Fruit fly (Drosophila melanogaster) whole organism, adult: ENCODE data around the gene kon.

Experiments
- CG11617 ChIP-seq: fragments of 200-800 bp; sonication (Bioruptor generic); optimal IDR thresholded peaks from 2 replicates; lab custom pipeline; 2017; ENCODE audit warnings: mild to moderate bottlenecking, missing biosample characterization, missing genetic modification reagents, missing genetic modification characterization
- CG12768 ChIP-seq: fragments of 200-800 bp; sonication (Bioruptor generic); optimal IDR thresholded peaks from 2 replicates; lab custom pipeline; 2017; ENCODE audit warnings: missing biosample characterization, missing genetic modification characterization, mild to moderate bottlenecking, moderate library complexity, missing genetic modification reagents
- CG14711 ChIP-seq: fragments of 200-800 bp; sonication (Bioruptor generic); optimal IDR thresholded peaks from 2 replicates; lab custom pipeline; 2018; ENCODE audit warnings: missing biosample characterization, mild to moderate bottlenecking, missing genetic modification characterization, moderate library complexity
- CG1620 ChIP-seq: fragments of 200-800 bp; sonication (Bioruptor generic); optimal IDR thresholded peaks from 2 replicates; lab custom pipeline; 2016; ENCODE audit warnings: missing biosample characterization, missing genetic modification characterization
- CG33017 ChIP-seq: fragments of 200-800 bp; sonication (Bioruptor generic); optimal IDR thresholded peaks from 2 replicates; lab custom pipeline; 2018; ENCODE audit warnings: missing biosample characterization, mild to moderate bottlenecking, missing genetic modification characterization, moderate library complexity
- CG5204 ChIP-seq: fragments of 200-800 bp; sonication (Bioruptor generic); optimal IDR thresholded peaks from 2 replicates; lab custom pipeline; 2016; ENCODE audit warnings: missing biosample characterization, missing genetic modification characterization
- CG7045 ChIP-seq: fragments of 200-800 bp; sonication (Bioruptor generic); optimal IDR thresholded peaks from 2 replicates; lab custom pipeline; 2017; ENCODE audit warnings: missing biosample characterization, mild to moderate bottlenecking, missing genetic modification characterization
- CG7101 ChIP-seq: fragments of 200-800 bp; sonication (Bioruptor generic); optimal IDR thresholded peaks from 2 replicates; lab custom pipeline; 2018; ENCODE audit warnings: missing biosample characterization, mild to moderate bottlenecking, missing genetic modification characterization, moderate library complexity
- Clk ChIP-seq: fragments of 200-800 bp; sonication (Bioruptor generic); optimal IDR thresholded peaks from 2 replicates; lab custom pipeline; 2017; ENCODE audit warnings: missing biosample characterization, missing genetic modification characterization
- Crg-1 ChIP-seq: fragments of 200-800 bp; sonication (Bioruptor generic); optimal IDR thresholded peaks from 2 replicates; lab custom pipeline; 2016; ENCODE audit warnings: missing biosample characterization, missing genetic modification characterization
- Hr96 ChIP-seq: fragments of 200-800 bp; sonication (Bioruptor generic); optimal IDR thresholded peaks from 2 replicates; lab custom pipeline; 2016; ENCODE audit warnings: missing biosample characterization, missing genetic modification characterization
- Mnt ChIP-seq: fragments of 200-800 bp; sonication (Bioruptor generic); optimal IDR thresholded peaks from 2 replicates; lab custom pipeline; 2016; ENCODE audit warnings: missing biosample characterization, mild to moderate bottlenecking, missing genetic modification characterization
- bab1 ChIP-seq: fragments of 200-800 bp; sonication (Bioruptor generic); optimal IDR thresholded peaks from 3 replicates; lab custom pipeline; 2019; ENCODE audit warnings: missing biosample characterization, mild to moderate bottlenecking, missing genetic modification characterization, moderate library complexity
- cic ChIP-seq: fragments of 200-800 bp; sonication (Bioruptor generic); optimal IDR thresholded peaks from 2 replicates; lab custom pipeline; 2017; ENCODE audit warnings: missing biosample characterization, mild to moderate bottlenecking, missing genetic modification characterization, moderate library complexity
- cnc ChIP-seq, 2 experiments: fragments of >200 bp; optimal IDR thresholded peaks; 2 replicates each; lab custom pipeline; 2017
- kay ChIP-seq: fragments of 200-800 bp; sonication (Bioruptor generic); peaks from one replicate; lab custom pipeline; 2016; ENCODE audit warnings: missing biosample characterization, missing genetic modification characterization, borderline replicate concordance
- ovo ChIP-seq: fragments of 200-800 bp; sonication (Bioruptor generic); optimal IDR thresholded peaks from 2 replicates; lab custom pipeline; 2016; ENCODE audit warnings: missing biosample characterization, missing genetic modification characterization
- pad ChIP-seq: fragments of 200-800 bp; sonication (Bioruptor generic); optimal IDR thresholded peaks from 3 replicates; lab custom pipeline; 2017; ENCODE audit warnings: missing biosample characterization, missing genetic modification characterization, mild to moderate bottlenecking, moderate library complexity, missing genetic modification reagents
- tj ChIP-seq: fragments of 200-800 bp; sonication (Bioruptor generic); optimal IDR thresholded peaks from 3 replicates; lab custom pipeline; 2017; ENCODE audit warnings: missing biosample characterization, mild to moderate bottlenecking, missing genetic modification characterization, moderate library complexity
- toe ChIP-seq: fragments of 200-800 bp; sonication (Bioruptor generic); optimal IDR thresholded peaks from 2 replicates; lab custom pipeline; 2016; ENCODE audit warnings: missing biosample characterization, missing genetic modification characterization

kon gene

DNA sequence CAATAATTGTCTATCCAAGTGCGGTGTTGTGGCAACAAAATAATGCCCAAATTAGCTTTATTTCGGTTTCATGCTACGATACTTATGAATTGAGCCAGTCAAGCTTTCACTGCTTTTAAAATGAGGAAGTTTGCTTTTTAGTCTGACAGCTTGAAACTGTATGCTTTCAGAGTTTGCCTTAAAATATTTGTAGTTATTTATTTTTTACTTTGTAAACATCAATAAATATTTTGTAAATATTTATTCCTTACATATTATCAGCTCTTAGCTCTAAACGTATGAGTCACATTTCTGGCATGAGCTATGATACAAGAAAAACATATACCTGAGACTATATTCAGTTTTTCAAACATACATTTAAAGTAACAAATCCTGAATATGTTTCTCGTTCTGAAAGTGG is 22.7 kb downstream of the kon start:
- no peak for TF ChIP-seq ovo
- no peak for TF ChIP-seq CG7045
- TF ChIP-seq pad (GFP tag; lab: Kevin White, UChicago) = no peak
- TF ChIP-seq CG14711 (tag; lab: Kevin White, UChicago) = no peak
- TF ChIP-seq CG7101 = no peak
- TF ChIP-seq CG33017 (tag; lab: Kevin White, UChicago) = no peak
- TF ChIP-seq CG5204 (GFP tag; lab: Kevin White, UChicago) = no peak
- no peak for TF ChIP-seq kay (GFP tag; lab: Kevin White, UChicago)
- TF ChIP-seq toe (GFP tag; lab: Kevin White, UChicago) = no peak
- TF ChIP-seq cnc (optimal IDR thresholded peaks at IDR 0.05; lab: Kevin White, UChicago) = no peak
- TF ChIP-seq Clk = no peak
- no peak for TF ChIP-seq tj (GFP tag; lab: Kevin White, UChicago)

DNA sequence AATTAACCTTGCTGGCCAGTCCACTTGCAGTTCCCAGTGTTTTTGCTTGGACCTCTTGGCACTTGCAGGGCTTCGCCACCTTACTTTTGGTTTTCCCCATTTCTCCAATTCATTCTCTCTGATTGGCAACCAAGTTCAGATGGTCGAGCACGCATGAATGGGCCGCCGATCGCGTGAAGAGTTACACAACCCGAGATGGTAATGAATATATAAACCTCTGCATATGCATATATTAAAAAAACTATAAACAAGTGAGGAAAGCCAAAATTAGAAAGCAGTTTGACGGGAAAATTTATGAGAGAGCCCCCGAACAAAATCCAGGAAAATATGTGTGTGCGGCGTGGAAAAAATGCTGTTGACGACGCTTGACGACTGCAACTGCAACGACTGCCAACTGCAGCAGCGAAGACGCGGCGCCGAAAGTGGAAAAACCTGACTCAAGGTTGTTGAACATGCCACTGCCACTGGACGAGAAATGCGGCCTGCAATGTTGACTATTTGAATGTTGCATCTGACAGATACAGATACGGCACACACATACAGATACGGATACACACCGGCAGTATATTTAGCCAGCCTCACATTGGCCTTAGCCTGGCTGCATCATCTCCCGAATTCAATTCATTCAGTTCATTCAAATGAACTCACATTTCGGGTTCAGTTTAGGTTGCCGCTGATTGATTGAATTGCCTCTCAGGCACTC is 23.3 kb downstream of the kon start:
- no peak for TF ChIP-seq cnc (optimal IDR thresholded peaks at IDR 0.05; lab: Kevin White, UChicago)
- no peak for TF ChIP-seq toe (GFP tag; lab: Kevin White, UChicago)
- TF ChIP-seq Mnt (GFP tag; lab: Kevin White, UChicago) = no peak
- no peak for TF ChIP-seq bab1 (GFP tag; lab: Kevin White, UChicago)
- no peak for TF ChIP-seq kay (GFP tag; lab: Kevin White, UChicago)
- no peak for TF ChIP-seq CG7045
- TF ChIP-seq Clk = no peak
- TF ChIP-seq pad (GFP tag; lab: Kevin White, UChicago) = no peak
- TF ChIP-seq ovo = no peak
- no peak for TF ChIP-seq CG11617 (GFP tag; lab: Kevin White, UChicago)
- TF ChIP-seq CG12768 (GFP tag; lab: Kevin White, UChicago) = no peak
- no peak for TF ChIP-seq CG5204 (GFP tag; lab: Kevin White, UChicago)
- no peak for TF ChIP-seq Hr96

DNA sequence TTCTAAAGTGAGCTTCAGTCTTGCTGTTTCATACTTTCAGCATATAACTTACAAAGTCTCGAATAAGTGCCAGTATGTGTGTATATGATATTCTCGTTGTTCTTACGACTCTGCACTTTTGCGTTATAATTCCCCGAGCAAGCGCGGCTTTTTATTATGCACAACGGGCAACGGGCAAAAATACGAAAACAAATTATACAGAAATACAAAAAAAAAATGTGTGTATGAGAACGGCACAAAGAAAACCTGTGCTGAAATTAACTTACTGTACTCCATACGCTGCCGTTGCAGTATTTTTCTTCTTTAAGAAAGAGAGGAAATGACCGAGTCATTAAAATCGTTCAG is 24.6 kb downstream of the kon start:
- TF ChIP-seq toe (GFP tag; lab: Kevin White, UChicago) (no peak), tj (GFP tag; lab: Kevin White, UChicago) (peak; percentile 95), Mnt (GFP tag; lab: Kevin White, UChicago) (no peak), Hr96 (no peak), kay (GFP tag; lab: Kevin White, UChicago) (no peak), Clk (no peak), cic (no peak)

DNA sequence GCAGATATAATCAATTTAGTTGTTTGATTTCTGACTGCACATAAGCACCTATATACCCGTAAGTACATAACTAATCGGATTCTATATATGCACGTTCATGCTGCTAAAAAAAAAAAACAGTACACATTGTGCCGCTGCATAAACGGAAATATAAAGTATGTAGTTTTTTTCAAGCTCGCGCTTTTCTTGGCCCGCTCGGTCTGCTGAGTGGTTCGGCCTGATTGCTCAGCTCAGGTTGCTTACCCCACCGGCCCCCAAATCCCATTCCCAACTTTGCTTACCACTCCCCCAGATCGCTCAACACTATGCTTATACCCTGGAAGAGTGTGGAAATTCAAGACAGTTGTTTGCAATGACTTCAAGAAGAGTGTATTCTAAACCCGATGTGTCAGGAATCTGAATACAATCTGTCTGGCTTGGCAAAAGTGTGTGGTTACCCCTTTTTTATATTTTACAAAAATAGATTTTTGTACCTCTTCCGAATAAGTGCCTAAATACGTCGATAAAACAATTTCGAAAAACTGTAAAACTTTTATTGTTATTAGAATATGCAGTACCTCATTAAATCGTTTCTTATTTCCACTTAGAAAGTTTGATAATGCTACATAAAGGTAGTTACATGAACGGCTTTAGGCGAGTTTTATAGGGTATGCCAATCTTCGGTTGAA is 25.1 kb downstream of the kon start:
- TF ChIP-seq tj (GFP tag; lab: Kevin White, UChicago) = peak; percentile 95
- TF ChIP-seq kay (GFP tag; lab: Kevin White, UChicago) = no peak

DNA sequence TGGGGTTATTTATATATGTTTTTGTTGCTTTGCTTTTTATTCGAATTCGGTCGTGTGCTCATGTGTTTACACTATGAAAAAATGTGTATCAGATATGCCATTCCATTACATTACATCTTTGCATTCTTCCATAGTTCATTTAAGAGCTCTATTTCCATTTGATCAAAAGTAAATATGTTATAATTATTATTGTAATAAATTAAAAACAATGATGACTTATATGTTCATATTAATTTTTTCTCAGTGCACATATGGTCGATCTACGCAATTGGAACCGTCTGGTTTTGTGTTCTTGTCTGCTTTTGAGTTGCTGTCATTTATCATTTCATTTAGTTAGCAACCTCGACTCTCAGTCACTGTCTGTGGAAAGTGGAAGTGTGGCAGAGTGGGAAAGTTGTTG is 26.3 kb downstream of the kon start:
- TF ChIP-seq CG11617 (GFP tag; lab: Kevin White, UChicago) = peak; percentile 21
- peak; percentile 47 for TF ChIP-seq CG14711 (tag; lab: Kevin White, UChicago)
- TF ChIP-seq Crg-1 (GFP tag; lab: Kevin White, UChicago) = no peak
- peak; percentile 94 for TF ChIP-seq bab1 (GFP tag; lab: Kevin White, UChicago)
- TF ChIP-seq kay (GFP tag; lab: Kevin White, UChicago) = no peak
- TF ChIP-seq CG7101 = peak; percentile 1
- TF ChIP-seq tj (GFP tag; lab: Kevin White, UChicago) = peak; percentile 29
- no peak for TF ChIP-seq CG5204 (GFP tag; lab: Kevin White, UChicago)

DNA sequence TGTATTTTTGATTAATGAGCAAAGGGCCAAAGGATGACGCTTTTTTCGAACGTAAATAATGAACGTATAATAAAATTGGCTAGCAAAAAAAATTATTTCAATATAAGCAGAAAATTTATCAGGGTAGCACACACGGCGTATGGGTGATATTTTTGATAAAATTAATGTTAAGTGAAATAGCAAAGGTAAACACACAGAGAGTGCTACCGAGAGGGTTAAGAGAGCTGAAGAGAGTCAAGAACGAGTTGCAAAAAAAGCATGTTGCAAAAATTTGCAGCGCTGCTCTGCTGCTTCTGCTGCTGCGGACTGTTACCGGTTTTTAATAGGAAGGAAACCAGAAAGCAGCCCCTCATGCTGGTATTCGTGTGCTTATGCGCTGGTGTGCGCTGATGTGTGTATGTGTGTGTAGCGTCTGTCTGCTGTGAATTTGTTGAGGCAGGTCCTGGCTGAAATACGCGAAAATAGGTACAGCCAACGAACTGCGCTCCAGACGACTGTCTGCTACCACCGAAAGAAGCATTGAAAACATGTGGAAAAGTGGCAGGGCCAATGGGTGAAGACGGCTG is 34.2 kb downstream of the kon start:
- no peak for TF ChIP-seq CG7101
- TF ChIP-seq cnc (optimal IDR thresholded peaks at IDR 0.05; lab: Kevin White, UChicago) = no peak
- TF ChIP-seq CG14711 (tag; lab: Kevin White, UChicago) = no peak
- no peak for TF ChIP-seq tj (GFP tag; lab: Kevin White, UChicago)
- no peak for TF ChIP-seq CG7045
- no peak for TF ChIP-seq Hr96
- no peak for TF ChIP-seq kay (GFP tag; lab: Kevin White, UChicago)
- no peak for TF ChIP-seq CG33017 (tag; lab: Kevin White, UChicago)
- no peak for TF ChIP-seq Mnt (GFP tag; lab: Kevin White, UChicago)
- TF ChIP-seq Clk = no peak
- TF ChIP-seq ovo = no peak
- TF ChIP-seq CG11617 (GFP tag; lab: Kevin White, UChicago) = no peak
- no peak for TF ChIP-seq CG5204 (GFP tag; lab: Kevin White, UChicago)
- no peak for TF ChIP-seq cic

DNA sequence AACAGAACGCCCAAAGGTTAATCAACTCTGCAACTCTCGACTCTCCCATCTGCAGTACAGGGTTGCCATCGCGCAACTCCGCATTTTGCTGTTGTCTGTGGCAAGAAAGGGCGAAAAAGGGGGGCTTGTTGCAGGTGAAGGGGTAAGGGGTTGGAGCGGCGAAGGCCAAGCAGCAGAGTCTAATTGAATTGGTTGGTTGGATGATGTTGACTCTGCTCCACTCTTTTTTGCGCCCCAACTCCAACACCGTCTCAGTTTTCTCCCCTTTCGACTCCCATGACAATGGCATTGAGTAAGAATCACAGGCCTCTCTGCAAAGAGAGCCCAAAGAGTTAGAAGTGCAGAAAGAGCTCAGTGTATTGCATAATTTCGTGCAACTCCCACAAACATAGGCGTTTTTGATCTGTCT is 35.2 kb downstream of the kon start:
- peak; percentile 45 for TF ChIP-seq CG14711 (tag; lab: Kevin White, UChicago)
- no peak for TF ChIP-seq Crg-1 (GFP tag; lab: Kevin White, UChicago)
- TF ChIP-seq pad (GFP tag; lab: Kevin White, UChicago) = no peak
- TF ChIP-seq tj (GFP tag; lab: Kevin White, UChicago) = no peak
- TF ChIP-seq CG1620 (GFP tag; lab: Kevin White, UChicago) = no peak
- no peak for TF ChIP-seq CG5204 (GFP tag; lab: Kevin White, UChicago)
